Worm (Caenorhabditis elegans): ENCODE data around the gene F45D3.1.

Gene F45D3.1

ce11 chrV:12503494-12503893, 23.4 kb upstream of the F45D3.1 start, which contains the start of gene T28H10.1:
Gene T28H10.1 (plus strand): TSS chrV:12503794.
- TF ChIP-seq cebp-1 (GFP tag; IDR thresholded peaks at IDR 0.05) (no peak), cebp-1 (tag; optimal IDR thresholded peaks at IDR 0.05) (no peak), lin-26 (GFP tag; IDR thresholded peaks at IDR 0.05) (no peak), chd-7 (tag; optimal IDR thresholded peaks at IDR 0.05) (no peak), ceh-100 (GFP tag; IDR thresholded peaks at IDR 0.05) (no peak), F49E8.2 (tag; optimal IDR thresholded peaks at IDR 0.05; ENCODE audit: insufficient read depth) (no peak)

ce11 chrV:12505730-12506129, 21.1 kb upstream of the F45D3.1 start:
- no peak for TF ChIP-seq efl-1 (GFP tag; optimal IDR thresholded peaks at IDR 0.05)
- no peak for TF ChIP-seq cebp-2 (GFP tag; IDR thresholded peaks at IDR 0.05)
- no peak for TF ChIP-seq let-607 (tag; optimal IDR thresholded peaks at IDR 0.05)
- TF ChIP-seq ekl-4 (GFP tag; IDR thresholded peaks at IDR 0.05): no peak
- no peak for TF ChIP-seq nhr-27 (tag; optimal IDR thresholded peaks at IDR 0.05)
- no peak for TF ChIP-seq nhr-90 (tag; optimal IDR thresholded peaks at IDR 0.05)
- no peak for TF ChIP-seq fkh-3 (tag; optimal IDR thresholded peaks at IDR 0.05)
- TF ChIP-seq dpl-1 (GFP tag; optimal IDR thresholded peaks at IDR 0.05): no peak
- no peak for TF ChIP-seq zim-3 (tag; optimal IDR thresholded peaks at IDR 0.05)
- TF ChIP-seq unc-62 (GFP tag; optimal IDR thresholded peaks at IDR 0.05): no peak
- TF ChIP-seq cebp-1 (GFP tag; IDR thresholded peaks at IDR 0.05): no peak
- TF ChIP-seq cebp-1 (tag; optimal IDR thresholded peaks at IDR 0.05): no peak
- no peak for TF ChIP-seq atf-7 (tag; optimal IDR thresholded peaks at IDR 0.05)
- TF ChIP-seq madf-10 (tag; optimal IDR thresholded peaks at IDR 0.05): no peak
- TF ChIP-seq K11D2.4 (GFP tag; IDR thresholded peaks at IDR 0.05): no peak
- no peak for TF ChIP-seq lir-1 (GFP tag; conservative IDR thresholded peaks at IDR 0.05)
- TF ChIP-seq nhr-80 (tag; optimal IDR thresholded peaks at IDR 0.05): no peak
- TF ChIP-seq nfyb-1 (GFP tag; IDR thresholded peaks at IDR 0.05): no peak

ce11 chrV:12506185-12506584, 20.7 kb upstream of the F45D3.1 start, which contains the start of gene nlp-46:
Gene nlp-46 (minus strand): TSS chrV:12506285.
- TF ChIP-seq him-1 (tag; optimal IDR thresholded peaks at IDR 0.05) (no peak), lsy-27 (tag; optimal IDR thresholded peaks at IDR 0.05; ENCODE audit: borderline replicate concordance, insufficient read depth) (no peak), snpc-1.1 (tag; optimal IDR thresholded peaks at IDR 0.05; ENCODE audit: insufficient read depth) (no peak), lin-54 (GFP tag; optimal IDR thresholded peaks at IDR 0.05) (no peak), nfya-2 (GFP tag; IDR thresholded peaks at IDR 0.05) (no peak), ztf-26 (tag; optimal IDR thresholded peaks at IDR 0.05) (no peak), attf-5 (GFP tag; optimal IDR thresholded peaks at IDR 0.05) (no peak), snpc-4 (GFP tag; optimal IDR thresholded peaks at IDR 0.05) (no peak), snpc-4 (tag; optimal IDR thresholded peaks at IDR 0.05) (no peak), C06A6.2 (GFP tag; conservative IDR thresholded peaks at IDR 0.05) (no peak), ZK185.1 (tag; optimal IDR thresholded peaks at IDR 0.05; ENCODE audit: poor library complexity, severe bottlenecking) (no peak), ceh-91 (GFP tag; IDR thresholded peaks at IDR 0.05) (no peak)

ce11 chrV:12509922-12510582, 16.8 kb upstream of the F45D3.1 start:
- TF ChIP-seq tbp1 (GFP tag; optimal IDR thresholded peaks at IDR 0.05) (peak; percentile 13), ztf-26 (tag; optimal IDR thresholded peaks at IDR 0.05) (peak; percentile 61), ceh-79 (tag; optimal IDR thresholded peaks at IDR 0.05) (peak; percentile 27), zim-3 (tag; optimal IDR thresholded peaks at IDR 0.05) (peak; percentile 79), ztf-22 (GFP tag; optimal IDR thresholded peaks at IDR 0.05) (peak; percentile 61), mes-4 (tag; optimal IDR thresholded peaks at IDR 0.05) (peak; percentile 65), F57A8.1 (GFP tag; optimal IDR thresholded peaks at IDR 0.05) (peak; percentile 62), let-607 (tag; optimal IDR thresholded peaks at IDR 0.05) (peak in 1 of 2 experiments; percentile 38), ZK185.1 (tag; optimal IDR thresholded peaks at IDR 0.05; ENCODE audit: poor library complexity, severe bottlenecking) (peak; percentile 47), dpff-1 (tag; optimal IDR thresholded peaks at IDR 0.05) (peak; percentile 58), ceh-27 (GFP tag; optimal IDR thresholded peaks at IDR 0.05) (peak; percentile 55), B0035.1 (tag; optimal IDR thresholded peaks at IDR 0.05) (peak; percentile 47), repo-1 (tag; optimal IDR thresholded peaks at IDR 0.05) (peak; percentile 67), ztf-3 (GFP tag; optimal IDR thresholded peaks at IDR 0.05) (peak; percentile 29)

All from whole organism, young adult.